Fruit fly (Drosophila melanogaster): Measurements from ENCODE around the gene CG8064.

The CG8064 gene

dm6 chr3R:18302749-18303148 is 19.3 kb downstream of the CG8064 start, which contains the start of gene CG7126:
Gene CG7126, minus strand, starts transcription at chr3R:18302849.
- no peak for TF ChIP-seq fd3F (GFP tag; optimal IDR thresholded peaks at IDR 0.05)
- no peak for TF ChIP-seq NC2β (GFP tag; optimal IDR thresholded peaks at IDR 0.05)
- TF ChIP-seq danr (GFP tag; IDR thresholded peaks at IDR 0.05), result no peak
- TF ChIP-seq Ssrp (tag; optimal IDR thresholded peaks at IDR 0.05), result no peak
- TF ChIP-seq esg (GFP tag; conservative IDR thresholded peaks at IDR 0.05), result no peak
- TF ChIP-seq CG5953 (GFP tag; IDR thresholded peaks at IDR 0.05), result 0 out of 2 replicates have a peak, but pooled peaks have one; percentile 20
- TF ChIP-seq CG10979 (tag; optimal IDR thresholded peaks at IDR 0.05), result peak; percentile 6
- no peak for TF ChIP-seq YL-1 (GFP tag; optimal IDR thresholded peaks at IDR 0.05)
- TF ChIP-seq Spps (tag; optimal IDR thresholded peaks at IDR 0.05), result no peak
- TF ChIP-seq MTF-1 (GFP tag; optimal IDR thresholded peaks at IDR 0.05; ENCODE audit: borderline replicate concordance), result no peak
- no peak for TF ChIP-seq Antp (GFP tag; optimal IDR thresholded peaks at IDR 0.05)
- TF ChIP-seq CG11504 (tag; optimal IDR thresholded peaks at IDR 0.05), result peak; percentile 13
- no peak for TF ChIP-seq CG15073 (GFP tag; optimal IDR thresholded peaks at IDR 0.05)

dm6 chr3R:18309910-18310309 is 26.4 kb downstream of the CG8064 start:
- TF ChIP-seq CG8388 (GFP tag; optimal IDR thresholded peaks at IDR 0.05) (no peak), CG10267 (tag; optimal IDR thresholded peaks at IDR 0.05) (no peak), Med (GFP tag) (peak; percentile 61), pum (GFP tag; optimal IDR thresholded peaks at IDR 0.05) (no peak), Gug (GFP tag; IDR thresholded peaks at IDR 0.05) (no peak), CG14860 (GFP tag; IDR thresholded peaks at IDR 0.05; ENCODE audit: partially characterized antibody) (no peak), CG2889 (GFP tag; IDR thresholded peaks at IDR 0.05) (no peak), maf-S (GFP tag; optimal IDR thresholded peaks at IDR 0.05) (no peak), ranshi (GFP tag; IDR thresholded peaks at IDR 0.05) (no peak), CG13894 (tag; optimal IDR thresholded peaks at IDR 0.05) (no peak), shn (GFP tag; optimal IDR thresholded peaks at IDR 0.05) (no peak), CG9932 (GFP tag; IDR thresholded peaks at IDR 0.05) (no peak), Oli (tag; optimal IDR thresholded peaks at IDR 0.05) (no peak), CG5180 (GFP tag; optimal IDR thresholded peaks at IDR 0.05) (no peak), CrebB (tag; optimal IDR thresholded peaks at IDR 0.05) (no peak), zen (tag; optimal IDR thresholded peaks at IDR 0.05) (peak; percentile 26), Ssrp (tag; optimal IDR thresholded peaks at IDR 0.05) (no peak), Atf-2 (GFP tag; optimal IDR thresholded peaks at IDR 0.05) (no peak), Opbp (GFP tag; IDR thresholded peaks at IDR 0.05; ENCODE audit: partially characterized antibody) (no peak), sens (GFP tag) (peak; percentile 16), Rx (GFP tag; IDR thresholded peaks at IDR 0.05) (no peak), Bgb (GFP tag; IDR thresholded peaks at IDR 0.05; ENCODE audit: partially characterized antibody) (no peak), Nf-YA (GFP tag; IDR thresholded peaks at IDR 0.05) (no peak), Optix (GFP tag; IDR thresholded peaks at IDR 0.05) (no peak), CG8944 (GFP tag; optimal IDR thresholded peaks at IDR 0.05) (no peak), exex (tag; optimal IDR thresholded peaks at IDR 0.05) (no peak), Awh (GFP tag; IDR thresholded peaks at IDR 0.05) (no peak), CG17802 (tag; optimal IDR thresholded peaks at IDR 0.05) (no peak), Hey (tag; optimal IDR thresholded peaks at IDR 0.05) (no peak), CG10274 (GFP tag; optimal IDR thresholded peaks at IDR 0.05) (no peak), Max (GFP tag; optimal IDR thresholded peaks at IDR 0.05) (no peak), Lim3 (GFP tag; IDR thresholded peaks at IDR 0.05) (no peak), kay (GFP tag; optimal IDR thresholded peaks at IDR 0.05) (no peak), Bdp1 (GFP tag; optimal IDR thresholded peaks at IDR 0.05) (no peak), Hr78 (GFP tag; optimal IDR thresholded peaks at IDR 0.05) (no peak), cg (GFP tag; optimal IDR thresholded peaks at IDR 0.05) (peak; percentile 22), hth (optimal IDR thresholded peaks at IDR 0.05) (no peak), sd (tag; optimal IDR thresholded peaks at IDR 0.05) (peak; percentile 75), CG6683 (GFP tag; optimal IDR thresholded peaks at IDR 0.05) (no peak)

Measured in whole organism, embryonic.